Fruit fly (Drosophila melanogaster) Kc167 (cell line): ENCODE results near the gene mRpL36.

Experiments used
- Myc ChIP-seq: fragments of >200 bp; optimal IDR thresholded peaks from 2 replicates; lab custom pipeline; 2017; ENCODE audit warnings: missing external identifiers
- Sin3A ChIP-seq: fragments of >200 bp; optimal IDR thresholded peaks from 2 replicates; lab custom pipeline; 2018; ENCODE audit warnings: missing external identifiers
- h ChIP-seq: fragments of >200 bp; optimal IDR thresholded peaks from 3 replicates; lab custom pipeline; 2018; ENCODE audit warnings: missing external identifiers
- insv ChIP-seq: fragments of >200 bp; optimal IDR thresholded peaks from 3 replicates; lab custom pipeline; 2018; ENCODE audit warnings: missing external identifiers
- psq ChIP-seq: fragments of >200 bp; optimal IDR thresholded peaks from 2 replicates; lab custom pipeline; 2017; ENCODE audit warnings: missing external identifiers
- ttk ChIP-seq: sonication (Bioruptor generic); optimal IDR thresholded peaks from 2 replicates; lab custom pipeline; 2017; ENCODE audit warnings: missing external identifiers

- TF ChIP-seq psq (lab: Kevin White, UChicago) (no peak), ttk (lab: Kevin White, UChicago) (no peak), insv (lab: Kevin White, UChicago) (no peak), h (no peak), Sin3A (no peak), Myc (lab: Kevin White, UChicago) (no peak)
These were observed 40.5 kb upstream of the mRpL36 start, which contains the start of gene CG13675 for dm6 chr3L:8165436-8165835.
